Fruit fly (Drosophila melanogaster) whole organism, prepupa: ENCODE results near the gene CG13794.
A peak's percentile ranks its signal among the peaks of the same experiment; 100 is the strongest.

Experiments used
- Blimp-1 ChIP-seq: fragments of 200-800 bp; sonication (Bioruptor generic); optimal IDR thresholded peaks from 3 replicates; lab custom pipeline; 2017; ENCODE audit warnings: missing biosample characterization, missing genetic modification characterization, mild to moderate bottlenecking, moderate library complexity, missing genetic modification reagents
- CG10631 ChIP-seq: fragments of 200-800 bp; sonication (Bioruptor generic); optimal IDR thresholded peaks from 2 replicates; lab custom pipeline; 2016; ENCODE audit warnings: missing biosample characterization, missing genetic modification characterization
- CG11294 ChIP-seq: fragments of 200-800 bp; sonication (Bioruptor generic); IDR thresholded peaks from 2 replicates; pipeline ENCODE4 v1.3.6; 2022; ENCODE audit warnings: missing biosample characterization, missing genetic modification characterization
- CG11902 ChIP-seq: fragments of 200-800 bp; sonication (Bioruptor generic); optimal IDR thresholded peaks from 3 replicates; lab custom pipeline; 2016; ENCODE audit warnings: missing biosample characterization, missing genetic modification characterization
- CG1621 ChIP-seq: fragments of 200-800 bp; sonication (Bioruptor generic); optimal IDR thresholded peaks from 3 replicates; lab custom pipeline; 2018; ENCODE audit warnings: missing biosample characterization, mild to moderate bottlenecking, missing genetic modification characterization
- CG16779 ChIP-seq: fragments of 200-800 bp; sonication (Bioruptor generic); optimal IDR thresholded peaks from 3 replicates; lab custom pipeline; 2017; ENCODE audit warnings: missing biosample characterization, mild to moderate bottlenecking, missing genetic modification characterization
- CG3032 ChIP-seq: fragments of 200-800 bp; optimal IDR thresholded peaks from 2 replicates; lab custom pipeline; 2019; ENCODE audit warnings: missing biosample characterization, mild to moderate bottlenecking, missing genetic modification characterization, moderate library complexity
- CG32006 ChIP-seq: fragments of 200-800 bp; sonication (Bioruptor generic); optimal IDR thresholded peaks from 3 replicates; lab custom pipeline; 2017; ENCODE audit warnings: missing biosample characterization, mild to moderate bottlenecking, missing genetic modification characterization
- CG34406 ChIP-seq: fragments of 200-800 bp; sonication (Bioruptor generic); optimal IDR thresholded peaks from 3 replicates; lab custom pipeline; 2016; ENCODE audit warnings: missing biosample characterization, missing genetic modification characterization
- CG3919 ChIP-seq: fragments of 200-800 bp; sonication (Bioruptor generic); optimal IDR thresholded peaks from 3 replicates; lab custom pipeline; 2016; ENCODE audit warnings: missing biosample characterization, missing genetic modification characterization
- CG4318 ChIP-seq: fragments of 200-800 bp; sonication (Bioruptor generic); optimal IDR thresholded peaks from 3 replicates; lab custom pipeline; 2017; ENCODE audit warnings: missing biosample characterization, mild to moderate bottlenecking, missing genetic modification characterization
- CG6163 ChIP-seq: fragments of 200-800 bp; sonication (Bioruptor generic); IDR thresholded peaks from 3 replicates; pipeline ENCODE4 v1.3.6; 2022; ENCODE audit warnings: missing biosample characterization, missing genetic modification characterization
- CG6276 ChIP-seq: fragments of 200-800 bp; sonication (Bioruptor generic); optimal IDR thresholded peaks from 2 replicates; lab custom pipeline; 2017; ENCODE audit warnings: missing biosample characterization, mild to moderate bottlenecking, missing genetic modification characterization
- CG6792 ChIP-seq: fragments of 200-800 bp; sonication (Bioruptor generic); optimal IDR thresholded peaks from 3 replicates; lab custom pipeline; 2016; ENCODE audit warnings: missing biosample characterization, missing genetic modification characterization
- CG6808 ChIP-seq: fragments of 200-800 bp; sonication (Bioruptor generic); optimal IDR thresholded peaks from 3 replicates; lab custom pipeline; 2017; ENCODE audit warnings: missing biosample characterization, missing genetic modification characterization, mild to moderate bottlenecking, moderate library complexity, missing genetic modification reagents
- CG7368 ChIP-seq: fragments of 200-800 bp; sonication (Bioruptor generic); optimal IDR thresholded peaks from 3 replicates; lab custom pipeline; 2016; ENCODE audit warnings: missing biosample characterization, missing genetic modification characterization
- CG8119 ChIP-seq: fragments of 200-800 bp; sonication (Bioruptor generic); IDR thresholded peaks from 3 replicates; pipeline ENCODE4 v1.3.6; 2022; ENCODE audit warnings: missing biosample characterization, missing genetic modification characterization
- CG8319 ChIP-seq: fragments of 200-800 bp; sonication (Bioruptor generic); optimal IDR thresholded peaks from 3 replicates; lab custom pipeline; 2016; ENCODE audit warnings: missing biosample characterization, missing genetic modification characterization
- CG8632 ChIP-seq: fragments of 200-800 bp; sonication (Bioruptor generic); optimal IDR thresholded peaks from 3 replicates; lab custom pipeline; 2016; ENCODE audit warnings: missing biosample characterization, missing genetic modification characterization
- CG9139 ChIP-seq: fragments of 200-800 bp; sonication (Bioruptor generic); optimal IDR thresholded peaks from 3 replicates; lab custom pipeline; 2017; ENCODE audit warnings: missing biosample characterization, mild to moderate bottlenecking, missing genetic modification characterization
- Eip75B ChIP-seq: fragments of 200-800 bp; sonication (Bioruptor generic); optimal IDR thresholded peaks from 3 replicates; lab custom pipeline; 2016; ENCODE audit warnings: missing biosample characterization, missing genetic modification characterization
- Eip78C ChIP-seq: fragments of 200-800 bp; sonication (Bioruptor generic); peaks from one replicate; lab custom pipeline; 2016; ENCODE audit warnings: missing biosample characterization, missing genetic modification characterization
- Eip93F ChIP-seq: fragments of 200-800 bp; sonication (Bioruptor generic); optimal IDR thresholded peaks from 2 replicates; lab custom pipeline; 2016; ENCODE audit warnings: missing biosample characterization, mild to moderate bottlenecking, missing genetic modification characterization
- Ets96B ChIP-seq: fragments of 200-800 bp; optimal IDR thresholded peaks from 2 replicates; lab custom pipeline; 2019; ENCODE audit warnings: missing biosample characterization, mild to moderate bottlenecking, missing genetic modification characterization, moderate library complexity
- Hr38 ChIP-seq: sonication (Bioruptor generic); optimal IDR thresholded peaks from 2 replicates; lab custom pipeline; 2016; ENCODE audit warnings: missing biosample characterization, missing genetic modification characterization
- Hr4 ChIP-seq: fragments of 200-800 bp; sonication (Bioruptor generic); optimal IDR thresholded peaks from 3 replicates; lab custom pipeline; 2016; ENCODE audit warnings: missing biosample characterization, missing genetic modification characterization
- Lpt ChIP-seq: fragments of 200-800 bp; sonication (Bioruptor generic); optimal IDR thresholded peaks from 3 replicates; lab custom pipeline; 2016; ENCODE audit warnings: missing biosample characterization, missing genetic modification characterization
- Met ChIP-seq: fragments of 200-800 bp; sonication (Bioruptor generic); optimal IDR thresholded peaks from 3 replicates; lab custom pipeline; 2016; ENCODE audit warnings: missing biosample characterization, missing genetic modification characterization
- OdsH ChIP-seq: fragments of 200-800 bp; sonication (Bioruptor generic); optimal IDR thresholded peaks from 3 replicates; lab custom pipeline; 2016; ENCODE audit warnings: missing biosample characterization, missing genetic modification characterization
- Smox ChIP-seq: fragments of 200-800 bp; sonication (Bioruptor generic); optimal IDR thresholded peaks from 3 replicates; lab custom pipeline; 2016; ENCODE audit warnings: missing biosample characterization, missing genetic modification characterization
- Sox14 ChIP-seq: fragments of 200-800 bp; sonication (Bioruptor generic); optimal IDR thresholded peaks from 3 replicates; lab custom pipeline; 2016; ENCODE audit warnings: missing biosample characterization, missing genetic modification characterization
- acj6 ChIP-seq: fragments of 200-800 bp; sonication (Bioruptor generic); optimal IDR thresholded peaks from 3 replicates; lab custom pipeline; 2016; ENCODE audit warnings: missing biosample characterization, missing genetic modification characterization
- dsx ChIP-seq: fragments of 200-800 bp; optimal IDR thresholded peaks from 3 replicates; lab custom pipeline; 2019; ENCODE audit warnings: missing biosample characterization, mild to moderate bottlenecking, missing genetic modification characterization, moderate library complexity; ENCODE audit not compliant: poor library complexity, severe bottlenecking
- eg ChIP-seq: fragments of 200-800 bp; sonication (Bioruptor generic); IDR thresholded peaks from 3 replicates; pipeline ENCODE4 v1.3.6; 2022; ENCODE audit warnings: missing biosample characterization, missing genetic modification characterization
- esn ChIP-seq: fragments of 200-800 bp; sonication (Bioruptor generic); optimal IDR thresholded peaks from 2 replicates; lab custom pipeline; 2016; ENCODE audit warnings: missing biosample characterization, mild to moderate bottlenecking, missing genetic modification characterization, moderate library complexity
- fd59A ChIP-seq: fragments of 200-800 bp; sonication (Bioruptor generic); optimal IDR thresholded peaks from 2 replicates; lab custom pipeline; 2017; ENCODE audit warnings: missing biosample characterization, mild to moderate bottlenecking, missing genetic modification characterization, missing genetic modification reagents
- fkh ChIP-seq: fragments of 200-800 bp; sonication (Bioruptor generic); optimal IDR thresholded peaks from 3 replicates; lab custom pipeline; 2017; ENCODE audit warnings: missing biosample characterization, mild to moderate bottlenecking, missing genetic modification characterization, moderate library complexity
- net ChIP-seq: fragments of 200-800 bp; sonication (Bioruptor generic); optimal IDR thresholded peaks from 3 replicates; lab custom pipeline; 2016; ENCODE audit warnings: missing biosample characterization, missing genetic modification characterization
- pdm3 ChIP-seq: fragments of 200-800 bp; sonication (Bioruptor generic); optimal IDR thresholded peaks from 3 replicates; lab custom pipeline; 2016; ENCODE audit warnings: missing biosample characterization, missing genetic modification characterization
- salr ChIP-seq, 2 experiments: fragments of 200-800 bp; sonication (Bioruptor generic); optimal IDR thresholded peaks; 3 replicates each; lab custom pipeline; 2016 to 2018; ENCODE audit warnings: missing biosample characterization in 2 of 2, missing genetic modification characterization in 2 of 2, mild to moderate bottlenecking in 1 of 2
- spab ChIP-seq: fragments of 200-800 bp; sonication (Bioruptor generic); optimal IDR thresholded peaks from 2 replicates; lab custom pipeline; 2017; ENCODE audit warnings: missing biosample characterization, mild to moderate bottlenecking, missing genetic modification characterization, missing genetic modification reagents
- ss ChIP-seq, 2 experiments: fragments of 200-800 bp; sonication (Bioruptor generic); optimal IDR thresholded peaks; 2 replicates in 1 of 2; 3 replicates in 1 of 2; lab custom pipeline; 2017 to 2018; ENCODE audit warnings: mild to moderate bottlenecking in 2 of 2, missing biosample characterization in 2 of 2, missing genetic modification characterization in 2 of 2, moderate library complexity in 1 of 2
- svp ChIP-seq: fragments of 200-800 bp; sonication (Bioruptor generic); peaks from one replicate; lab custom pipeline; 2016; ENCODE audit warnings: missing biosample characterization, missing genetic modification characterization
- topi ChIP-seq: fragments of 200-800 bp; sonication (Bioruptor generic); optimal IDR thresholded peaks from 3 replicates; lab custom pipeline; 2016; ENCODE audit warnings: missing biosample characterization, missing genetic modification characterization
- vri ChIP-seq: fragments of 200-800 bp; sonication (Bioruptor generic); optimal IDR thresholded peaks from 3 replicates; lab custom pipeline; 2016; ENCODE audit warnings: missing biosample characterization, mild to moderate bottlenecking, missing genetic modification characterization

CG13794 gene

dm6 chr2L:7703534-7703933, 19.1 kb downstream of the CG13794 start (continued):
- TF ChIP-seq CG8119 (GFP tag; lab: Robert Waterston, UW) (peak; percentile 71), ss (GFP tag; optimal IDR thresholded peaks at IDR 0.05; lab: Kevin White, UChicago) (peak; percentile 61 to 81), CG16779 (tag; lab: Kevin White, UChicago) (peak; percentile 40), pdm3 (GFP tag; lab: Kevin White, UChicago) (peak; percentile 86), svp (GFP tag; lab: Kevin White, UChicago) (peak; percentile 82), CG6792 (GFP tag; lab: Kevin White, UChicago) (peak; percentile 85), Eip78C (GFP tag; lab: Kevin White, UChicago) (peak; percentile 96), Smox (GFP tag; lab: Kevin White, UChicago) (peak; percentile 77), fkh (GFP tag; lab: Kevin White, UChicago) (no peak), CG9139 (GFP tag; lab: Kevin White, UChicago) (peak; percentile 68), CG34406 (GFP tag; lab: Kevin White, UChicago) (peak; percentile 86), CG8632 (GFP tag; lab: Kevin White, UChicago) (peak; percentile 87), Hr4 (GFP tag; lab: Kevin White, UChicago) (peak; percentile 62), CG11902 (GFP tag; lab: Kevin White, UChicago) (peak; percentile 59), vri (GFP tag; lab: Kevin White, UChicago) (peak; percentile 75), Blimp-1 (GFP tag; lab: Kevin White, UChicago) (peak; percentile 31), dsx (peak; percentile 74), acj6 (GFP tag; lab: Kevin White, UChicago) (peak; percentile 80), OdsH (peak; percentile 83), spab (GFP tag; lab: Kevin White, UChicago) (peak; percentile 68), fd59A (GFP tag; lab: Kevin White, UChicago) (peak; percentile 80), CG8319 (GFP tag; lab: Kevin White, UChicago) (peak; percentile 87), CG3032 (tag; lab: Kevin White, UChicago) (peak; percentile 84)

- TF ChIP-seq Lpt (peak; percentile 26), CG8632 (GFP tag; lab: Kevin White, UChicago) (peak; percentile 55), Hr4 (GFP tag; lab: Kevin White, UChicago) (peak; percentile 41), topi (GFP tag; lab: Kevin White, UChicago) (peak; percentile 53), Met (GFP tag; lab: Kevin White, UChicago) (peak; percentile 41), Ets96B (tag; lab: Kevin White, UChicago) (peak; percentile 38), fkh (GFP tag; lab: Kevin White, UChicago) (no peak), acj6 (GFP tag; lab: Kevin White, UChicago) (peak; percentile 63), fd59A (GFP tag; lab: Kevin White, UChicago) (peak; percentile 6), svp (GFP tag; lab: Kevin White, UChicago) (peak; percentile 74), Sox14 (peak; percentile 66), net (GFP tag; lab: Kevin White, UChicago) (no peak), CG4318 (no peak), CG1621 (tag; lab: Kevin White, UChicago) (no peak), eg (GFP tag; lab: Robert Waterston, UW) (peak; percentile 55), CG6276 (GFP tag; lab: Kevin White, UChicago) (peak; percentile 34), CG6808 (GFP tag; lab: Kevin White, UChicago) (peak; percentile 26), CG6163 (GFP tag; lab: Robert Waterston, UW) (peak; percentile 61; the same call in 2 of the 3 replicates), salr (GFP tag; optimal IDR thresholded peaks at IDR 0.05; lab: Kevin White, UChicago) (no peak), pdm3 (GFP tag; lab: Kevin White, UChicago) (peak; percentile 62), CG34406 (GFP tag; lab: Kevin White, UChicago) (peak; percentile 46), Eip93F (GFP tag; lab: Kevin White, UChicago) (no peak), CG8119 (GFP tag; lab: Robert Waterston, UW) (no peak), esn (GFP tag; lab: Kevin White, UChicago) (peak; percentile 61), CG3919 (GFP tag; lab: Kevin White, UChicago) (peak; percentile 65), CG32006 (peak; percentile 64), Hr38 (GFP tag; lab: Kevin White, UChicago) (no peak), CG11294 (GFP tag; lab: Robert Waterston, UW) (no peak), CG10631 (GFP tag; lab: Kevin White, UChicago) (peak; percentile 53), CG6792 (GFP tag; lab: Kevin White, UChicago) (peak; percentile 49), vri (GFP tag; lab: Kevin White, UChicago) (no peak), ss (GFP tag; optimal IDR thresholded peaks at IDR 0.05; lab: Kevin White, UChicago) (peak in 1 of 2 experiments; percentile 45), CG16779 (tag; lab: Kevin White, UChicago) (no peak), CG7368 (no peak), Eip78C (GFP tag; lab: Kevin White, UChicago) (peak; percentile 85), Eip75B (GFP tag; lab: Kevin White, UChicago) (peak; percentile 34)
Observed at dm6 chr2L:7702383-7703188, 20.0 kb downstream of the CG13794 start, which contains the start of gene Tep3. Gene Tep3, plus strand, starts transcription at chr2L:7702805.
